Worm (Caenorhabditis elegans) whole organism, L1 larva: ENCODE results near the gene F08F3.10.
A peak's percentile ranks its signal among the peaks of the same experiment; 100 is the strongest.

ENCODE experiments used
- C04F5.9 ChIP-seq: sonication (generic microtip); optimal IDR thresholded peaks from 2 replicates; lab custom pipeline; 2016; ENCODE audit warnings: missing genetic modification characterization, missing compliant biosample characterization
- C16A3.4 ChIP-seq: fragments of 150-350 bp; optimal IDR thresholded peaks from 2 replicates; lab custom pipeline; 2014; ENCODE audit warnings: missing biosample characterization, missing genetic modification characterization
- C34B4.2 ChIP-seq: sonication (generic microtip); optimal IDR thresholded peaks from 2 replicates; lab custom pipeline; 2017; ENCODE audit warnings: mild to moderate bottlenecking, missing genetic modification characterization, missing compliant biosample characterization
- blmp-1 ChIP-seq: fragments of 150-350 bp; optimal IDR thresholded peaks from 2 replicates; lab custom pipeline; 2014; ENCODE audit warnings: missing biosample characterization, missing genetic modification characterization
- ceh-8 ChIP-seq: fragments of 200-800 bp; sonication (Bioruptor generic); optimal IDR thresholded peaks from 2 replicates; lab custom pipeline; 2018; ENCODE audit warnings: mild to moderate bottlenecking, missing genetic modification characterization, moderate library complexity, missing compliant biosample characterization
- ceh-88 ChIP-seq: fragments of 200-800 bp; sonication (Bioruptor generic); IDR thresholded peaks from 2 replicates; pipeline ENCODE4 v1.3.6; 2022; ENCODE audit warnings: missing genetic modification characterization, missing compliant biosample characterization
- ces-1 ChIP-seq: fragments of 150-350 bp; optimal IDR thresholded peaks from 2 replicates; lab custom pipeline; 2014; ENCODE audit warnings: missing biosample characterization, missing genetic modification reagents, missing genetic modification characterization
- dpl-1 ChIP-seq, 3 experiments: fragments of 150-350 bp in 2 of 3; sonication (generic microtip) in 1 of 3; optimal IDR thresholded peaks; 2 replicates each; lab custom pipeline; 2014 to 2017; ENCODE audit warnings: missing biosample characterization in 3 of 3, missing genetic modification characterization in 3 of 3, missing genetic modification reagents in 3 of 3
- dsc-1 ChIP-seq: sonication (generic microtip); optimal IDR thresholded peaks from 2 replicates; lab custom pipeline; 2016; ENCODE audit warnings: mild to moderate bottlenecking, missing genetic modification characterization, missing compliant biosample characterization
- efl-1 ChIP-seq, 4 experiments: fragments of 150-350 bp; optimal IDR thresholded peaks in 3 of 4; peaks in 1 of 4; 1 replicate in 1 of 4; 2 replicates in 3 of 4; lab custom pipeline; 2014; ENCODE audit warnings: missing biosample characterization in 2 of 4, missing genetic modification characterization in 2 of 4, missing genetic modification reagents in 2 of 4
- efl-3 ChIP-seq: fragments of 200-800 bp; sonication (Bioruptor generic); optimal IDR thresholded peaks from 2 replicates; lab custom pipeline; 2018; ENCODE audit warnings: mild to moderate bottlenecking, missing genetic modification characterization, missing compliant biosample characterization
- egl-27 ChIP-seq, 2 experiments: fragments of 150-350 bp in 1 of 2; sonication (generic microtip); optimal IDR thresholded peaks; 3 replicates each; lab custom pipeline; 2017 to 2018; ENCODE audit warnings: missing biosample characterization in 2 of 2, missing genetic modification characterization in 2 of 2, missing genetic modification reagents in 2 of 2
- elt-2 ChIP-seq: sonication (generic microtip); optimal IDR thresholded peaks from 2 replicates; lab custom pipeline; 2016; ENCODE audit warnings: missing genetic modification characterization, mild to moderate bottlenecking, inconsistent platforms, missing compliant biosample characterization, missing genetic modification reagents
- elt-3 ChIP-seq, 6 experiments: fragments of 150-350 bp in 1 of 6; sonication (generic microtip); optimal IDR thresholded peaks; 2 replicates each; lab custom pipeline; 2017 to 2018; ENCODE audit warnings: missing biosample characterization in 6 of 6, missing genetic modification characterization in 6 of 6, inconsistent platforms in 1 of 6
- fkh-10 ChIP-seq: sonication (generic microtip); optimal IDR thresholded peaks from 2 replicates; lab custom pipeline; 2017; ENCODE audit warnings: missing biosample characterization, missing genetic modification reagents, missing genetic modification characterization
- fkh-4 ChIP-seq: sonication (generic microtip); optimal IDR thresholded peaks from 2 replicates; lab custom pipeline; 2016; ENCODE audit warnings: missing compliant biosample characterization, missing genetic modification characterization, borderline replicate concordance
- fos-1 ChIP-seq: fragments of 150-350 bp; optimal IDR thresholded peaks from 2 replicates; lab custom pipeline; 2014; ENCODE audit warnings: missing biosample characterization, missing genetic modification characterization
- grh-1 ChIP-seq: fragments of 200-800 bp; sonication (Bioruptor generic); IDR thresholded peaks from 2 replicates; pipeline ENCODE4 v1.3.6; 2022; ENCODE audit warnings: missing genetic modification reagents, missing genetic modification characterization, missing compliant biosample characterization
- hpl-2 ChIP-seq: fragments of 150-350 bp; optimal IDR thresholded peaks from 2 replicates; lab custom pipeline; 2014; ENCODE audit warnings: missing biosample characterization, missing genetic modification reagents, missing genetic modification characterization
- irx-1 ChIP-seq: sonication (generic microtip); optimal IDR thresholded peaks from 2 replicates; lab custom pipeline; 2016; ENCODE audit warnings: missing genetic modification characterization, missing compliant biosample characterization
- isw-1 ChIP-seq: fragments of 200-800 bp; sonication (Bioruptor generic); IDR thresholded peaks from 2 replicates; pipeline ENCODE4 v1.3.6; 2022; ENCODE audit warnings: missing genetic modification characterization, missing compliant biosample characterization
- jun-1 ChIP-seq: fragments of 150-350 bp; optimal IDR thresholded peaks from 2 replicates; lab custom pipeline; 2014; ENCODE audit warnings: missing biosample characterization, missing genetic modification reagents, missing genetic modification characterization
- lin-13 ChIP-seq: fragments of 150-350 bp; optimal IDR thresholded peaks from 2 replicates; lab custom pipeline; 2014; ENCODE audit warnings: missing biosample characterization, missing genetic modification reagents, missing genetic modification characterization
- lin-14 ChIP-seq: fragments of 200-800 bp; sonication (Bioruptor generic); optimal IDR thresholded peaks from 2 replicates; lab custom pipeline; 2018; ENCODE audit warnings: mild to moderate bottlenecking, missing genetic modification characterization, moderate library complexity, missing compliant biosample characterization
- lin-15B ChIP-seq: fragments of 150-350 bp; sonication (generic microtip); optimal IDR thresholded peaks from 3 replicates; lab custom pipeline; 2014; ENCODE audit warnings: missing biosample characterization, missing genetic modification characterization
- lin-35 ChIP-seq, 2 experiments: fragments of 150-350 bp; optimal IDR thresholded peaks; 2 replicates each; lab custom pipeline; 2014; ENCODE audit warnings: missing biosample characterization in 2 of 2, missing genetic modification characterization in 2 of 2, missing genetic modification reagents in 2 of 2
- lsy-2 ChIP-seq, 2 experiments: fragments of 150-350 bp; optimal IDR thresholded peaks; 2 replicates each; lab custom pipeline; 2014; ENCODE audit warnings: missing biosample characterization in 2 of 2, missing genetic modification characterization in 2 of 2
- mdl-1 ChIP-seq, 2 experiments: fragments of 150-350 bp; optimal IDR thresholded peaks; 2 replicates each; lab custom pipeline; 2014 to 2017; ENCODE audit warnings: missing biosample characterization in 2 of 2, missing genetic modification characterization in 2 of 2, inconsistent platforms in 1 of 2
- mep-1 ChIP-seq: fragments of 150-350 bp; optimal IDR thresholded peaks from 2 replicates; lab custom pipeline; 2014; ENCODE audit warnings: missing biosample characterization, missing genetic modification characterization
- nhr-19 ChIP-seq: fragments of 200-800 bp; sonication (Bioruptor generic); conservative IDR thresholded peaks from 2 replicates; pipeline ENCODE4 v1.3.6; 2022; ENCODE audit warnings: missing genetic modification characterization, missing compliant biosample characterization
- nhr-20 ChIP-seq: sonication (generic microtip); optimal IDR thresholded peaks from 2 replicates; lab custom pipeline; 2016; ENCODE audit warnings: mild to moderate bottlenecking, missing genetic modification characterization, missing compliant biosample characterization
- nhr-237 ChIP-seq: fragments of 150-350 bp; optimal IDR thresholded peaks from 2 replicates; lab custom pipeline; 2014; ENCODE audit warnings: missing biosample characterization, missing genetic modification characterization
- nhr-47 ChIP-seq: sonication (generic microtip); optimal IDR thresholded peaks from 2 replicates; lab custom pipeline; 2016; ENCODE audit warnings: mild to moderate bottlenecking, missing genetic modification characterization, moderate library complexity, missing compliant biosample characterization
- nhr-71 ChIP-seq: sonication (generic microtip); optimal IDR thresholded peaks from 2 replicates; lab custom pipeline; 2016; ENCODE audit warnings: mild to moderate bottlenecking, missing genetic modification characterization, moderate library complexity, missing compliant biosample characterization
- nhr-85 ChIP-seq: sonication (generic microtip); peaks from one replicate; lab custom pipeline; 2016; ENCODE audit warnings: missing genetic modification characterization, inconsistent platforms, missing compliant biosample characterization
- nhr-90 ChIP-seq: sonication (generic microtip); optimal IDR thresholded peaks from 2 replicates; lab custom pipeline; 2016; ENCODE audit warnings: mild to moderate bottlenecking, missing genetic modification characterization, missing compliant biosample characterization; ENCODE audit not compliant: poor library complexity
- pag-3 ChIP-seq: sonication (generic microtip); optimal IDR thresholded peaks from 2 replicates; lab custom pipeline; 2017; ENCODE audit warnings: missing genetic modification characterization, mild to moderate bottlenecking, missing compliant biosample characterization, antibody characterized with exemption, borderline replicate concordance; ENCODE audit not compliant: insufficient read depth
- rnt-1 ChIP-seq: sonication (generic microtip); optimal IDR thresholded peaks from 2 replicates; lab custom pipeline; 2016; ENCODE audit warnings: mild to moderate bottlenecking, missing genetic modification characterization, moderate library complexity, missing compliant biosample characterization
- snpc-4 ChIP-seq: fragments of 150-350 bp; optimal IDR thresholded peaks from 2 replicates; lab custom pipeline; 2014; ENCODE audit warnings: missing biosample characterization, missing genetic modification characterization
- snu-23 ChIP-seq: sonication (generic microtip); optimal IDR thresholded peaks from 2 replicates; lab custom pipeline; 2016; ENCODE audit warnings: missing genetic modification characterization, missing compliant biosample characterization
- swsn-7 ChIP-seq: sonication (generic microtip); optimal IDR thresholded peaks from 2 replicates; lab custom pipeline; 2016; ENCODE audit warnings: missing genetic modification characterization, missing compliant biosample characterization
- tlp-1 ChIP-seq: fragments of 150-350 bp; optimal IDR thresholded peaks from 2 replicates; lab custom pipeline; 2014; ENCODE audit warnings: missing biosample characterization, missing genetic modification characterization
- unc-130 ChIP-seq: fragments of 150-350 bp; optimal IDR thresholded peaks from 2 replicates; lab custom pipeline; 2017; ENCODE audit warnings: missing biosample characterization, missing genetic modification characterization, inconsistent platforms
- unc-30 ChIP-seq: sonication (generic microtip); optimal IDR thresholded peaks from 2 replicates; lab custom pipeline; 2017; ENCODE audit warnings: missing biosample characterization, missing genetic modification characterization
- vab-15 ChIP-seq: sonication (generic microtip); optimal IDR thresholded peaks from 2 replicates; lab custom pipeline; 2017; ENCODE audit warnings: missing genotype, mild to moderate bottlenecking, missing genetic modification characterization, missing compliant biosample characterization
- zip-4 ChIP-seq: fragments of 200-800 bp; sonication (Bioruptor generic); optimal IDR thresholded peaks from 2 replicates; lab custom pipeline; 2018; ENCODE audit warnings: mild to moderate bottlenecking, missing genetic modification characterization, moderate library complexity, missing compliant biosample characterization

The F08F3.10 gene

ce11 chrV:5419915-5420314 lies 6.8 kb downstream of the F08F3.10 start, which contains the start of gene F08F3.6:
Gene F08F3.6 (minus strand): TSS chrV:5420067.
- TF ChIP-seq ceh-88 (GFP tag; lab: Robert Waterston, UW) (no peak), swsn-7 (tag; lab: Kevin White, UChicago) (no peak), jun-1 (tag; lab: Kevin White, UChicago) (no peak), nhr-85 (tag; lab: Kevin White, UChicago) (no peak), pag-3 (tag; lab: Kevin White, UChicago) (no peak), ceh-8 (GFP tag; lab: Kevin White, UChicago) (no peak), hpl-2 (GFP tag; lab: Kevin White, UChicago) (no peak), fkh-4 (tag; lab: Kevin White, UChicago) (no peak), C04F5.9 (tag; lab: Kevin White, UChicago) (no peak), tlp-1 (no peak), lin-15B (no peak), zip-4 (GFP tag; lab: Kevin White, UChicago) (no peak), unc-130 (tag; lab: Kevin White, UChicago) (no peak), elt-2 (tag; lab: Kevin White, UChicago) (no peak), mep-1 (no peak), nhr-237 (no peak), fkh-10 (no peak), C34B4.2 (tag; lab: Kevin White, UChicago) (no peak), egl-27 (tag; optimal IDR thresholded peaks at IDR 0.05; lab: Kevin White, UChicago) (no peak)

- no peak for TF ChIP-seq lin-13
- peak; percentile 43 for TF ChIP-seq blmp-1 (tag; lab: Kevin White, UChicago)
- no peak for TF ChIP-seq vab-15 (tag; lab: Kevin White, UChicago)
- no peak for TF ChIP-seq dsc-1
- peak in 2 of 6 experiments; percentile 17 to 34 for TF ChIP-seq elt-3 (tag; optimal IDR thresholded peaks at IDR 0.05; lab: Kevin White, UChicago)
- TF ChIP-seq tlp-1, result no peak
- TF ChIP-seq, all 84 proteins: peak for 2
Measured at ce11 chrV:5423120-5423519, 10.0 kb downstream of the F08F3.10 start, which contains the start of gene cyp-14A5. Gene cyp-14A5 (minus strand): TSS chrV:5423282.

DNA sequence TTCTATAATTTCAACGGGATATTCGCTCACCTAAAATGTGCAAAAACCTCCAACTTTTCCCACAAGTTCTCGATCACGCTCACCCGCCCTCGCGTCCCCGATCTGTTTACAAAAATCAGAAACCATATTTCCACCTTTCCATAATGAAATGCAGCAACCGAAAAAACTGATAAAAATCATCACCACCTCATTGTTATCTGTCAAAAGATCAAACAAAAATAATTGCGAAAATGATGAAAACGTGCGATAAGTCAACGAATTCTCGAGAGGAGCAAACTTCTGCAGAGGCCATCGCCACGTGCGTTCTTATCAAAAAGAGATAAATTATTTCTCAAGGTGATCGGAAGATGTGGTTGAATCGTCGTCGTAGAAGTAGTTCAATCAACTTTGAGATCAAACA lies 11.9 kb downstream of the F08F3.10 start:
- TF ChIP-seq mep-1, result peak; percentile 11
- no peak for TF ChIP-seq isw-1
- peak; percentile 67 for TF ChIP-seq blmp-1 (tag; lab: Kevin White, UChicago)
- peak; percentile 4 for TF ChIP-seq swsn-7 (tag; lab: Kevin White, UChicago)
- TF ChIP-seq nhr-20 (tag; lab: Kevin White, UChicago), result peak; percentile 94
- peak; percentile 24 for TF ChIP-seq tlp-1
- TF ChIP-seq efl-1 (optimal IDR thresholded peaks at IDR 0.05; lab: Kevin White, UChicago), result peak in 1 of 2 experiments; percentile 5
- TF ChIP-seq efl-1 (GFP tag; optimal IDR thresholded peaks at IDR 0.05 in 1 of 2; lab: Kevin White, UChicago), result peak in 1 of 2 experiments; percentile 73
- TF ChIP-seq hpl-2 (GFP tag; lab: Kevin White, UChicago), result no peak
- peak in 1 of 2 experiments; percentile 78 for TF ChIP-seq mdl-1 (tag; optimal IDR thresholded peaks at IDR 0.05; lab: Kevin White, UChicago)
- peak; percentile 87 for TF ChIP-seq lin-14 (GFP tag; lab: Kevin White, UChicago)
- TF ChIP-seq ceh-88 (GFP tag; lab: Robert Waterston, UW), result no peak
- TF ChIP-seq pag-3 (tag; lab: Kevin White, UChicago), result no peak
- TF ChIP-seq lin-35 (GFP tag; optimal IDR thresholded peaks at IDR 0.05; lab: Kevin White, UChicago), result peak in 1 of 2 experiments; percentile 44
- no peak for TF ChIP-seq ces-1 (GFP tag; lab: Kevin White, UChicago)
- no peak for TF ChIP-seq unc-30 (tag; lab: Kevin White, UChicago)
- peak; percentile 78 for TF ChIP-seq snu-23 (GFP tag; lab: Kevin White, UChicago)
- peak; percentile 39 for TF ChIP-seq rnt-1 (tag; lab: Kevin White, UChicago)
- peak; percentile 93 for TF ChIP-seq efl-3 (GFP tag; lab: Kevin White, UChicago)
- peak; percentile 44 for TF ChIP-seq irx-1 (tag; lab: Kevin White, UChicago)
- TF ChIP-seq C16A3.4 (tag; lab: Kevin White, UChicago), result peak; percentile 14
- peak; percentile 54 for TF ChIP-seq nhr-47 (tag; lab: Kevin White, UChicago)
- TF ChIP-seq dpl-1 (GFP tag; optimal IDR thresholded peaks at IDR 0.05; lab: Kevin White, UChicago), result peak in 1 of 3 experiments; percentile 15
- peak; percentile 52 for TF ChIP-seq grh-1 (GFP tag; lab: Robert Waterston, UW)
- peak in 1 of 2 experiments; percentile 13 for TF ChIP-seq lsy-2 (tag; optimal IDR thresholded peaks at IDR 0.05; lab: Kevin White, UChicago)
- TF ChIP-seq snpc-4, result no peak
- peak; percentile 43 for TF ChIP-seq nhr-19 (GFP tag; lab: Robert Waterston, UW)
- TF ChIP-seq elt-3 (tag; optimal IDR thresholded peaks at IDR 0.05; lab: Kevin White, UChicago), result peak; percentile 62 to 96 (median 86)
- peak; percentile 99 for TF ChIP-seq nhr-85 (tag; lab: Kevin White, UChicago)
- TF ChIP-seq fos-1 (tag; lab: Kevin White, UChicago), result no peak
- peak; percentile 89 for TF ChIP-seq elt-2 (tag; lab: Kevin White, UChicago)
- TF ChIP-seq nhr-237, result no peak
- peak; percentile 78 for TF ChIP-seq nhr-90 (tag; lab: Kevin White, UChicago)
- peak; percentile 85 for TF ChIP-seq nhr-71 (tag; lab: Kevin White, UChicago)
